Worm (Caenorhabditis elegans): ENCODE data around the gene ZK643.2.
A peak's percentile ranks its signal among the peaks of the same experiment; 100 is the strongest.

The ZK643.2 gene

ce11 chrIII:8981847-8982479, 25.6 kb downstream of the ZK643.2 start, which contains the start of gene pde-2 (continued):
- TF ChIP-seq nhr-6 (tag; optimal IDR thresholded peaks at IDR 0.05) (peak; percentile 61), R02D3.7 (tag; optimal IDR thresholded peaks at IDR 0.05) (no peak), F13H6.1 (tag; optimal IDR thresholded peaks at IDR 0.05) (peak; percentile 68)

- peak; percentile 41 for TF ChIP-seq nhr-25 (tag; optimal IDR thresholded peaks at IDR 0.05)
- peak; percentile 34 for TF ChIP-seq sma-3 (GFP tag; optimal IDR thresholded peaks at IDR 0.05)
- peak; percentile 37 for TF ChIP-seq sma-9 (GFP tag; optimal IDR thresholded peaks at IDR 0.05)
- no peak for TF ChIP-seq sma-9 (tag; optimal IDR thresholded peaks at IDR 0.05)
- no peak for TF ChIP-seq ceh-16 (tag; optimal IDR thresholded peaks at IDR 0.05)
- TF ChIP-seq blmp-1 (tag; optimal IDR thresholded peaks at IDR 0.05; ENCODE audit: insufficient read depth) = peak; percentile 41
Measured at ce11 chrIII:8983135-8983534, 26.8 kb downstream of the ZK643.2 start.

ce11 chrIII:8983811-8984210, 27.5 kb downstream of the ZK643.2 start:
- TF ChIP-seq nhr-12 (tag; optimal IDR thresholded peaks at IDR 0.05) = no peak
- TF ChIP-seq sma-9 (GFP tag; optimal IDR thresholded peaks at IDR 0.05) = peak; percentile 70
- no peak for TF ChIP-seq sma-9 (tag; optimal IDR thresholded peaks at IDR 0.05)
- peak; percentile 62 for TF ChIP-seq nhr-21 (tag; optimal IDR thresholded peaks at IDR 0.05)
- TF ChIP-seq blmp-1 (tag; optimal IDR thresholded peaks at IDR 0.05; ENCODE audit: insufficient read depth) = peak; percentile 80
- no peak for TF ChIP-seq Y55F3AM.14 (GFP tag; optimal IDR thresholded peaks at IDR 0.05)
- no peak for TF ChIP-seq ceh-82 (tag; optimal IDR thresholded peaks at IDR 0.05)
- no peak for TF ChIP-seq mbf-1 (tag; optimal IDR thresholded peaks at IDR 0.05)
- no peak for TF ChIP-seq zag-1 (tag; optimal IDR thresholded peaks at IDR 0.05)
- peak; percentile 22 for TF ChIP-seq nhr-25 (tag; optimal IDR thresholded peaks at IDR 0.05)
- TF ChIP-seq lin-39 (tag; optimal IDR thresholded peaks at IDR 0.05) = no peak
- no peak for TF ChIP-seq snpc-4 (tag; optimal IDR thresholded peaks at IDR 0.05)
- peak; percentile 78 for TF ChIP-seq nhr-129 (tag; optimal IDR thresholded peaks at IDR 0.05)
- TF ChIP-seq mab-5 (tag; optimal IDR thresholded peaks at IDR 0.05) = no peak
- no peak for TF ChIP-seq ztf-4 (tag; optimal IDR thresholded peaks at IDR 0.05)
- no peak for TF ChIP-seq dmd-4 (tag; optimal IDR thresholded peaks at IDR 0.05)
- peak in 1 of 2 experiments; percentile 39 for TF ChIP-seq mdl-1 (tag; optimal IDR thresholded peaks at IDR 0.05)
- TF ChIP-seq fos-1 (tag; optimal IDR thresholded peaks at IDR 0.05) = peak; percentile 28
- no peak for TF ChIP-seq unc-55 (GFP tag; optimal IDR thresholded peaks at IDR 0.05)
- TF ChIP-seq ztf-11 (tag; optimal IDR thresholded peaks at IDR 0.05) = no peak

- TF ChIP-seq fos-1 (tag; optimal IDR thresholded peaks at IDR 0.05) (peak; percentile 27), ama-1 (optimal IDR thresholded peaks at IDR 0.05) (peak; percentile 10), blmp-1 (tag; optimal IDR thresholded peaks at IDR 0.05; ENCODE audit: insufficient read depth) (no peak)
Measured at ce11 chrIII:8984412-8984811, 28.1 kb downstream of the ZK643.2 start.

ce11 chrIII:8984960-8985359, 28.6 kb downstream of the ZK643.2 start:
- TF ChIP-seq egl-27 (tag; optimal IDR thresholded peaks at IDR 0.05) = peak; percentile 59
- TF ChIP-seq mbf-1 (tag; optimal IDR thresholded peaks at IDR 0.05) = no peak
- no peak for TF ChIP-seq unc-62 (GFP tag; optimal IDR thresholded peaks at IDR 0.05)
- TF ChIP-seq elt-1 (tag; optimal IDR thresholded peaks at IDR 0.05) = no peak
- TF ChIP-seq lsy-2 (tag; optimal IDR thresholded peaks at IDR 0.05) = peak in 1 of 2 experiments; percentile 78
- TF ChIP-seq peb-1 (tag; optimal IDR thresholded peaks at IDR 0.05) = no peak
- TF ChIP-seq C34F6.9 (tag; optimal IDR thresholded peaks at IDR 0.05) = peak; percentile 85
- peak; percentile 90 for TF ChIP-seq F13H6.1 (tag; optimal IDR thresholded peaks at IDR 0.05)
- peak; percentile 21 for TF ChIP-seq mab-5 (tag; optimal IDR thresholded peaks at IDR 0.05)
- peak in 1 of 2 experiments; percentile 37 for TF ChIP-seq mdl-1 (tag; optimal IDR thresholded peaks at IDR 0.05)
- peak; percentile 61 for TF ChIP-seq sem-4 (tag; optimal IDR thresholded peaks at IDR 0.05)
- peak; percentile 40 for TF ChIP-seq fos-1 (tag; optimal IDR thresholded peaks at IDR 0.05)
- no peak for TF ChIP-seq Y55F3AM.14 (GFP tag; optimal IDR thresholded peaks at IDR 0.05)
- TF ChIP-seq alr-1 (tag; optimal IDR thresholded peaks at IDR 0.05) = no peak
- TF ChIP-seq nhr-11 (tag; optimal IDR thresholded peaks at IDR 0.05) = no peak
- peak; percentile 38 for TF ChIP-seq nhr-25 (tag; optimal IDR thresholded peaks at IDR 0.05)
- TF ChIP-seq unc-55 (GFP tag; optimal IDR thresholded peaks at IDR 0.05) = peak; percentile 87
- no peak for TF ChIP-seq ztf-11 (tag; optimal IDR thresholded peaks at IDR 0.05)
- peak; percentile 69 for TF ChIP-seq zag-1 (tag; optimal IDR thresholded peaks at IDR 0.05)
- TF ChIP-seq lin-11 (tag; optimal IDR thresholded peaks at IDR 0.05) = peak; percentile 36
- TF ChIP-seq ztf-4 (tag; optimal IDR thresholded peaks at IDR 0.05) = peak; percentile 82
- peak; percentile 77 for TF ChIP-seq crh-2 (tag; optimal IDR thresholded peaks at IDR 0.05)
- TF ChIP-seq nhr-237 (tag; optimal IDR thresholded peaks at IDR 0.05) = no peak
- TF ChIP-seq sma-3 (GFP tag; optimal IDR thresholded peaks at IDR 0.05) = peak; percentile 4
- TF ChIP-seq sma-9 (GFP tag; optimal IDR thresholded peaks at IDR 0.05) = peak; percentile 83
- no peak for TF ChIP-seq sma-9 (tag; optimal IDR thresholded peaks at IDR 0.05)
- no peak for TF ChIP-seq snpc-4 (tag; optimal IDR thresholded peaks at IDR 0.05)
- peak; percentile 90 for TF ChIP-seq nhr-129 (tag; optimal IDR thresholded peaks at IDR 0.05)
- no peak for TF ChIP-seq dmd-4 (tag; optimal IDR thresholded peaks at IDR 0.05)
- no peak for TF ChIP-seq elt-3 (tag; optimal IDR thresholded peaks at IDR 0.05)
- TF ChIP-seq nhr-23 (tag; optimal IDR thresholded peaks at IDR 0.05) = no peak
- no peak for TF ChIP-seq R02D3.7 (tag; optimal IDR thresholded peaks at IDR 0.05)
- peak; percentile 63 for TF ChIP-seq nhr-6 (tag; optimal IDR thresholded peaks at IDR 0.05)
- peak; percentile 46 for TF ChIP-seq lin-13 (GFP tag; optimal IDR thresholded peaks at IDR 0.05)

Measured in whole organism, L2 larva.